Worm (Caenorhabditis elegans) whole organism, L1 larva: ENCODE measurements around the gene F52G3.7.

Experiments used
- C34B4.2 ChIP-seq: sonication (generic microtip); optimal IDR thresholded peaks from 2 replicates; lab custom pipeline; 2017; ENCODE audit warnings: mild to moderate bottlenecking, missing genetic modification characterization, missing compliant biosample characterization
- F16B12.6 ChIP-seq: fragments of 150-350 bp; optimal IDR thresholded peaks from 2 replicates; lab custom pipeline; 2014; ENCODE audit warnings: missing biosample characterization, missing genetic modification characterization
- aha-1 ChIP-seq: fragments of 150-350 bp; optimal IDR thresholded peaks from 2 replicates; lab custom pipeline; 2014; ENCODE audit warnings: missing biosample characterization, missing genetic modification characterization
- alr-1 ChIP-seq: fragments of 200-800 bp; sonication (Bioruptor generic); optimal IDR thresholded peaks from 2 replicates; lab custom pipeline; 2018; ENCODE audit warnings: borderline replicate concordance, mild to moderate bottlenecking, missing genetic modification characterization, missing compliant biosample characterization
- ama-1 ChIP-seq: fragments of 150-350 bp; optimal IDR thresholded peaks from 2 replicates; lab custom pipeline; 2014
- blmp-1 ChIP-seq: fragments of 150-350 bp; optimal IDR thresholded peaks from 2 replicates; lab custom pipeline; 2014; ENCODE audit warnings: missing biosample characterization, missing genetic modification characterization
- ceh-63 ChIP-seq: fragments of 200-800 bp; sonication (Bioruptor generic); optimal IDR thresholded peaks from 2 replicates; lab custom pipeline; 2018; ENCODE audit warnings: mild to moderate bottlenecking, missing genetic modification characterization, missing compliant biosample characterization
- ceh-8 ChIP-seq: fragments of 200-800 bp; sonication (Bioruptor generic); optimal IDR thresholded peaks from 2 replicates; lab custom pipeline; 2018; ENCODE audit warnings: mild to moderate bottlenecking, missing genetic modification characterization, moderate library complexity, missing compliant biosample characterization
- ceh-82 ChIP-seq, 3 experiments: fragments of 150-350 bp in 1 of 3; sonication (generic microtip) in 2 of 3; optimal IDR thresholded peaks; 2 replicates each; lab custom pipeline; 2014 to 2017; ENCODE audit warnings: missing biosample characterization in 3 of 3, missing genetic modification characterization in 3 of 3
- ceh-88 ChIP-seq: fragments of 200-800 bp; sonication (Bioruptor generic); IDR thresholded peaks from 2 replicates; pipeline ENCODE4 v1.3.6; 2022; ENCODE audit warnings: missing genetic modification characterization, missing compliant biosample characterization
- dpl-1 ChIP-seq, 3 experiments: fragments of 150-350 bp in 2 of 3; sonication (generic microtip) in 1 of 3; optimal IDR thresholded peaks; 2 replicates each; lab custom pipeline; 2014 to 2017; ENCODE audit warnings: missing biosample characterization in 3 of 3, missing genetic modification characterization in 3 of 3, missing genetic modification reagents in 3 of 3
- dsc-1 ChIP-seq: sonication (generic microtip); optimal IDR thresholded peaks from 2 replicates; lab custom pipeline; 2016; ENCODE audit warnings: mild to moderate bottlenecking, missing genetic modification characterization, missing compliant biosample characterization
- efl-1 ChIP-seq, 4 experiments: fragments of 150-350 bp; optimal IDR thresholded peaks in 3 of 4; peaks in 1 of 4; 1 replicate in 1 of 4; 2 replicates in 3 of 4; lab custom pipeline; 2014; ENCODE audit warnings: missing biosample characterization in 2 of 4, missing genetic modification characterization in 2 of 4, missing genetic modification reagents in 2 of 4
- efl-3 ChIP-seq: fragments of 200-800 bp; sonication (Bioruptor generic); optimal IDR thresholded peaks from 2 replicates; lab custom pipeline; 2018; ENCODE audit warnings: mild to moderate bottlenecking, missing genetic modification characterization, missing compliant biosample characterization
- egl-27 ChIP-seq, 2 experiments: fragments of 150-350 bp in 1 of 2; sonication (generic microtip); optimal IDR thresholded peaks; 3 replicates each; lab custom pipeline; 2017 to 2018; ENCODE audit warnings: missing biosample characterization in 2 of 2, missing genetic modification characterization in 2 of 2, missing genetic modification reagents in 2 of 2
- elt-3 ChIP-seq, 6 experiments: fragments of 150-350 bp in 1 of 6; sonication (generic microtip); optimal IDR thresholded peaks; 2 replicates each; lab custom pipeline; 2017 to 2018; ENCODE audit warnings: missing biosample characterization in 6 of 6, missing genetic modification characterization in 6 of 6, inconsistent platforms in 1 of 6
- ets-5 ChIP-seq: fragments of 200-800 bp; sonication (Bioruptor generic); IDR thresholded peaks from 2 replicates; pipeline ENCODE4 v1.3.6; 2022; ENCODE audit warnings: missing genetic modification characterization, missing compliant biosample characterization
- fos-1 ChIP-seq: fragments of 150-350 bp; optimal IDR thresholded peaks from 2 replicates; lab custom pipeline; 2014; ENCODE audit warnings: missing biosample characterization, missing genetic modification characterization
- grh-1 ChIP-seq: fragments of 200-800 bp; sonication (Bioruptor generic); IDR thresholded peaks from 2 replicates; pipeline ENCODE4 v1.3.6; 2022; ENCODE audit warnings: missing genetic modification reagents, missing genetic modification characterization, missing compliant biosample characterization
- isw-1 ChIP-seq: fragments of 200-800 bp; sonication (Bioruptor generic); IDR thresholded peaks from 2 replicates; pipeline ENCODE4 v1.3.6; 2022; ENCODE audit warnings: missing genetic modification characterization, missing compliant biosample characterization
- jun-1 ChIP-seq: fragments of 150-350 bp; optimal IDR thresholded peaks from 2 replicates; lab custom pipeline; 2014; ENCODE audit warnings: missing biosample characterization, missing genetic modification reagents, missing genetic modification characterization
- lin-35 ChIP-seq, 2 experiments: fragments of 150-350 bp; optimal IDR thresholded peaks; 2 replicates each; lab custom pipeline; 2014; ENCODE audit warnings: missing biosample characterization in 2 of 2, missing genetic modification characterization in 2 of 2, missing genetic modification reagents in 2 of 2
- mab-9 ChIP-seq: fragments of 200-800 bp; sonication (Bioruptor generic); IDR thresholded peaks from 2 replicates; pipeline ENCODE4 v1.3.6; 2022; ENCODE audit warnings: missing genetic modification reagents, missing genetic modification characterization, missing compliant biosample characterization
- mdl-1 ChIP-seq, 2 experiments: fragments of 150-350 bp; optimal IDR thresholded peaks; 2 replicates each; lab custom pipeline; 2014 to 2017; ENCODE audit warnings: missing biosample characterization in 2 of 2, missing genetic modification characterization in 2 of 2, inconsistent platforms in 1 of 2
- mep-1 ChIP-seq: fragments of 150-350 bp; optimal IDR thresholded peaks from 2 replicates; lab custom pipeline; 2014; ENCODE audit warnings: missing biosample characterization, missing genetic modification characterization
- nhr-11 ChIP-seq: fragments of 150-350 bp; optimal IDR thresholded peaks from 2 replicates; lab custom pipeline; 2014; ENCODE audit warnings: missing biosample characterization, missing genetic modification characterization
- nhr-237 ChIP-seq: fragments of 150-350 bp; optimal IDR thresholded peaks from 2 replicates; lab custom pipeline; 2014; ENCODE audit warnings: missing biosample characterization, missing genetic modification characterization
- nhr-47 ChIP-seq: sonication (generic microtip); optimal IDR thresholded peaks from 2 replicates; lab custom pipeline; 2016; ENCODE audit warnings: mild to moderate bottlenecking, missing genetic modification characterization, moderate library complexity, missing compliant biosample characterization
- nhr-71 ChIP-seq: sonication (generic microtip); optimal IDR thresholded peaks from 2 replicates; lab custom pipeline; 2016; ENCODE audit warnings: mild to moderate bottlenecking, missing genetic modification characterization, moderate library complexity, missing compliant biosample characterization
- nhr-84 ChIP-seq: sonication (generic microtip); optimal IDR thresholded peaks from 2 replicates; lab custom pipeline; 2017; ENCODE audit warnings: missing biosample characterization, missing genetic modification characterization
- pag-3 ChIP-seq: sonication (generic microtip); optimal IDR thresholded peaks from 2 replicates; lab custom pipeline; 2017; ENCODE audit warnings: missing genetic modification characterization, mild to moderate bottlenecking, missing compliant biosample characterization, antibody characterized with exemption, borderline replicate concordance; ENCODE audit not compliant: insufficient read depth
- pax-3 ChIP-seq: fragments of 200-800 bp; sonication (Bioruptor generic); optimal IDR thresholded peaks from 2 replicates; lab custom pipeline; 2018; ENCODE audit warnings: mild to moderate bottlenecking, missing genetic modification characterization, moderate library complexity, missing compliant biosample characterization
- rnt-1 ChIP-seq: sonication (generic microtip); optimal IDR thresholded peaks from 2 replicates; lab custom pipeline; 2016; ENCODE audit warnings: mild to moderate bottlenecking, missing genetic modification characterization, moderate library complexity, missing compliant biosample characterization
- skn-1 ChIP-seq: fragments of 150-350 bp; optimal IDR thresholded peaks from 2 replicates; lab custom pipeline; 2014; ENCODE audit warnings: missing biosample characterization, missing genetic modification characterization
- snpc-4 ChIP-seq: fragments of 150-350 bp; optimal IDR thresholded peaks from 2 replicates; lab custom pipeline; 2014; ENCODE audit warnings: missing biosample characterization, missing genetic modification characterization
- snu-23 ChIP-seq: sonication (generic microtip); optimal IDR thresholded peaks from 2 replicates; lab custom pipeline; 2016; ENCODE audit warnings: missing genetic modification characterization, missing compliant biosample characterization
- sox-4 ChIP-seq: sonication (generic microtip); optimal IDR thresholded peaks from 2 replicates; lab custom pipeline; 2016; ENCODE audit warnings: missing genetic modification characterization, missing compliant biosample characterization
- sptf-1 ChIP-seq: fragments of 150-350 bp; optimal IDR thresholded peaks from 2 replicates; lab custom pipeline; 2014; ENCODE audit warnings: missing biosample characterization, missing genetic modification characterization
- sup-37 ChIP-seq: fragments of 200-800 bp; sonication (Bioruptor generic); optimal IDR thresholded peaks from 2 replicates; lab custom pipeline; 2018; ENCODE audit warnings: mild to moderate bottlenecking, missing genetic modification characterization, missing compliant biosample characterization
- swsn-7 ChIP-seq: sonication (generic microtip); optimal IDR thresholded peaks from 2 replicates; lab custom pipeline; 2016; ENCODE audit warnings: missing genetic modification characterization, missing compliant biosample characterization
- unc-130 ChIP-seq: fragments of 150-350 bp; optimal IDR thresholded peaks from 2 replicates; lab custom pipeline; 2017; ENCODE audit warnings: missing biosample characterization, missing genetic modification characterization, inconsistent platforms
- unc-30 ChIP-seq: sonication (generic microtip); optimal IDR thresholded peaks from 2 replicates; lab custom pipeline; 2017; ENCODE audit warnings: missing biosample characterization, missing genetic modification characterization
- unc-62 ChIP-seq: fragments of 150-350 bp; optimal IDR thresholded peaks from 2 replicates; lab custom pipeline; 2014; ENCODE audit warnings: missing biosample characterization, missing genetic modification reagents, missing genetic modification characterization
- unc-86 ChIP-seq: sonication (generic microtip); optimal IDR thresholded peaks from 2 replicates; lab custom pipeline; 2016; ENCODE audit warnings: missing genetic modification characterization, missing compliant biosample characterization
- vab-15 ChIP-seq: sonication (generic microtip); optimal IDR thresholded peaks from 2 replicates; lab custom pipeline; 2017; ENCODE audit warnings: missing genotype, mild to moderate bottlenecking, missing genetic modification characterization, missing compliant biosample characterization
- zag-1 ChIP-seq: fragments of 150-350 bp; optimal IDR thresholded peaks from 2 replicates; lab custom pipeline; 2014; ENCODE audit warnings: missing biosample characterization, missing genetic modification characterization
- ztf-4 ChIP-seq: fragments of 150-350 bp; optimal IDR thresholded peaks from 2 replicates; lab custom pipeline; 2014; ENCODE audit warnings: missing biosample characterization, missing genetic modification characterization

F52G3.7 gene

ce11 chrX:16942316-16942715 lies 21.4 kb upstream of the F52G3.7 start:
- TF ChIP-seq elt-3 (tag; optimal IDR thresholded peaks at IDR 0.05; lab: Kevin White, UChicago), result no peak
- no peak for TF ChIP-seq blmp-1
- no peak for TF ChIP-seq dsc-1 (tag; lab: Kevin White, UChicago)
- no peak for TF ChIP-seq ceh-82 (tag; optimal IDR thresholded peaks at IDR 0.05; lab: Kevin White, UChicago)
- TF ChIP-seq pax-3 (tag; lab: Kevin White, UChicago), result no peak
- no peak for TF ChIP-seq sptf-1
- no peak for TF ChIP-seq alr-1 (tag; lab: Kevin White, UChicago)
- TF ChIP-seq vab-15 (tag; lab: Kevin White, UChicago), result no peak
- TF ChIP-seq snu-23 (GFP tag; lab: Kevin White, UChicago), result no peak
- no peak for TF ChIP-seq grh-1
- no peak for TF ChIP-seq pag-3 (tag; lab: Kevin White, UChicago)
- no peak for TF ChIP-seq C34B4.2 (tag; lab: Kevin White, UChicago)
- TF ChIP-seq lin-35 (GFP tag; optimal IDR thresholded peaks at IDR 0.05; lab: Kevin White, UChicago), result no peak
- no peak for TF ChIP-seq mep-1 (tag; lab: Kevin White, UChicago)
- no peak for TF ChIP-seq ets-5 (GFP tag; lab: Robert Waterston, UW)
- TF ChIP-seq nhr-237 (tag; lab: Kevin White, UChicago), result no peak
- TF ChIP-seq unc-30, result no peak
- TF ChIP-seq sox-4 (tag; lab: Kevin White, UChicago), result no peak
- TF ChIP-seq unc-62, result no peak

ce11 chrX:16943934-16944914 lies 19.5 kb upstream of the F52G3.7 start:
- TF ChIP-seq mdl-1 (tag; optimal IDR thresholded peaks at IDR 0.05; lab: Kevin White, UChicago), result no peak
- TF ChIP-seq ceh-82 (tag; optimal IDR thresholded peaks at IDR 0.05; lab: Kevin White, UChicago), result no peak
- TF ChIP-seq aha-1 (tag; lab: Kevin White, UChicago), result no peak
- no peak for TF ChIP-seq ceh-88 (GFP tag; lab: Robert Waterston, UW)
- TF ChIP-seq ztf-4 (tag; lab: Kevin White, UChicago), result no peak
- TF ChIP-seq sptf-1, result no peak
- TF ChIP-seq sup-37, result no peak
- TF ChIP-seq pag-3 (tag; lab: Kevin White, UChicago), result no peak
- no peak for TF ChIP-seq unc-30
- 0 out of 2 replicates have a peak, but pooled peaks have one; percentile 20 for TF ChIP-seq mab-9 (GFP tag; lab: Robert Waterston, UW)
- peak; percentile 36 for TF ChIP-seq rnt-1 (tag; lab: Kevin White, UChicago)
- no peak for TF ChIP-seq nhr-84 (tag; lab: Kevin White, UChicago)
- TF ChIP-seq unc-130 (tag; lab: Kevin White, UChicago), result no peak
- TF ChIP-seq ceh-63 (GFP tag; lab: Kevin White, UChicago), result no peak
- TF ChIP-seq fos-1 (tag; lab: Kevin White, UChicago), result no peak
- no peak for TF ChIP-seq egl-27 (tag; optimal IDR thresholded peaks at IDR 0.05; lab: Kevin White, UChicago)
- no peak for TF ChIP-seq zag-1 (tag; lab: Kevin White, UChicago)
- TF ChIP-seq blmp-1, result no peak
- peak; percentile 53 for TF ChIP-seq ama-1
- TF ChIP-seq F16B12.6 (tag; lab: Kevin White, UChicago), result no peak
- no peak for TF ChIP-seq dpl-1 (GFP tag; optimal IDR thresholded peaks at IDR 0.05; lab: Kevin White, UChicago)
- no peak for TF ChIP-seq C34B4.2 (tag; lab: Kevin White, UChicago)
- TF ChIP-seq skn-1 (tag; lab: Kevin White, UChicago), result peak; percentile 38
- TF ChIP-seq unc-62, result no peak
- no peak for TF ChIP-seq jun-1 (tag; lab: Kevin White, UChicago)
- TF ChIP-seq efl-1 (optimal IDR thresholded peaks at IDR 0.05; lab: Kevin White, UChicago), result peak in 1 of 2 experiments; percentile 22
- TF ChIP-seq efl-1 (GFP tag; optimal IDR thresholded peaks at IDR 0.05 in 1 of 2; lab: Kevin White, UChicago), result peak in 1 of 2 experiments; percentile 76
- TF ChIP-seq grh-1, result 0 out of 2 replicates have a peak, but pooled peaks have one; percentile 17
- TF ChIP-seq snpc-4 (tag; lab: Kevin White, UChicago), result no peak
- no peak for TF ChIP-seq efl-3
- TF ChIP-seq nhr-47 (tag; lab: Kevin White, UChicago), result peak; percentile 19
- no peak for TF ChIP-seq dsc-1 (tag; lab: Kevin White, UChicago)
- TF ChIP-seq unc-86, result no peak
- no peak for TF ChIP-seq sox-4 (tag; lab: Kevin White, UChicago)
- no peak for TF ChIP-seq nhr-71 (tag; lab: Kevin White, UChicago)
- no peak for TF ChIP-seq swsn-7 (tag; lab: Kevin White, UChicago)
- no peak for TF ChIP-seq isw-1 (GFP tag; lab: Robert Waterston, UW)
- TF ChIP-seq nhr-11 (tag; lab: Kevin White, UChicago), result no peak
- TF ChIP-seq ceh-8, result no peak
